Worm (Caenorhabditis elegans) whole organism, L4 larva: ENCODE data around the gene C47E12.10.

Experiments
- D1046.2 ChIP-seq: fragments of 200-800 bp; sonication (Bioruptor generic); IDR thresholded peaks from 2 replicates; pipeline ENCODE4 v1.3.6; 2022; ENCODE audit warnings: missing genetic modification characterization, missing compliant biosample characterization
- F26F4.8 ChIP-seq: fragments of 200-800 bp; sonication (Bioruptor generic); conservative IDR thresholded peaks from 2 replicates; pipeline ENCODE4 v1.3.6; 2022; ENCODE audit warnings: missing genetic modification characterization, missing compliant biosample characterization
- F37D6.2 ChIP-seq: sonication (generic microtip); optimal IDR thresholded peaks from 2 replicates; lab custom pipeline; 2016; ENCODE audit warnings: mild to moderate bottlenecking, missing genetic modification characterization, missing compliant biosample characterization
- R02D3.7 ChIP-seq: fragments of 150-350 bp; sonication (generic microtip); optimal IDR thresholded peaks from 3 replicates; lab custom pipeline; 2014; ENCODE audit warnings: missing biosample characterization, missing genetic modification characterization
- T20F7.1 ChIP-seq: fragments of 200-800 bp; sonication (Bioruptor generic); optimal IDR thresholded peaks from 2 replicates; lab custom pipeline; 2018; ENCODE audit warnings: mild to moderate bottlenecking, missing genetic modification characterization, missing compliant biosample characterization
- Y105C5A.15 ChIP-seq: fragments of 200-800 bp; sonication (Bioruptor generic); IDR thresholded peaks from 2 replicates; pipeline ENCODE4 v1.3.6; 2022; ENCODE audit warnings: missing genetic modification characterization, missing compliant biosample characterization
- Y48G9A.11 ChIP-seq: fragments of 200-800 bp; sonication (Bioruptor generic); IDR thresholded peaks from 2 replicates; pipeline ENCODE4 v1.3.6; 2022; ENCODE audit warnings: missing genetic modification reagents, missing genetic modification characterization, missing compliant biosample characterization
- aly-2 ChIP-seq: sonication (generic microtip); optimal IDR thresholded peaks from 2 replicates; lab custom pipeline; 2018; ENCODE audit warnings: missing biosample characterization, missing genetic modification characterization
- ceh-28 ChIP-seq: fragments of 150-350 bp; optimal IDR thresholded peaks from 2 replicates; lab custom pipeline; 2014; ENCODE audit warnings: missing biosample characterization, missing genetic modification reagents, missing genetic modification characterization
- ceh-32 ChIP-seq: sonication (generic microtip); optimal IDR thresholded peaks from 2 replicates; lab custom pipeline; 2016; ENCODE audit warnings: mild to moderate bottlenecking, missing genetic modification characterization, missing compliant biosample characterization; ENCODE audit not compliant: poor library complexity
- ceh-44 ChIP-seq: fragments of 200-800 bp; sonication (Bioruptor generic); IDR thresholded peaks from 2 replicates; pipeline ENCODE4 v1.3.6; 2022; ENCODE audit warnings: missing genetic modification reagents, missing genetic modification characterization, missing compliant biosample characterization
- ceh-82 ChIP-seq: sonication (generic microtip); optimal IDR thresholded peaks from 2 replicates; lab custom pipeline; 2017; ENCODE audit warnings: missing biosample characterization, missing genetic modification characterization
- daf-16 ChIP-seq, 3 experiments: sonication (generic microtip); optimal IDR thresholded peaks; 2 replicates each; lab custom pipeline; 2016 to 2017; ENCODE audit warnings: missing genetic modification characterization in 3 of 3, missing genetic modification reagents in 3 of 3, mild to moderate bottlenecking in 2 of 3, missing compliant biosample characterization in 2 of 3, missing biosample characterization in 1 of 3, moderate library complexity in 1 of 3
- dmd-6 ChIP-seq: fragments of 200-800 bp; sonication (Bioruptor generic); IDR thresholded peaks from 2 replicates; pipeline ENCODE4 v1.3.6; 2022; ENCODE audit warnings: missing genetic modification reagents, missing genetic modification characterization, missing compliant biosample characterization
- dve-1 ChIP-seq: sonication (generic microtip); optimal IDR thresholded peaks from 2 replicates; lab custom pipeline; 2017; ENCODE audit warnings: antibody characterized with exemption, mild to moderate bottlenecking, missing genetic modification characterization, missing compliant biosample characterization; ENCODE audit not compliant: insufficient read depth
- egl-27 ChIP-seq: sonication (generic microtip); optimal IDR thresholded peaks from 3 replicates; lab custom pipeline; 2017; ENCODE audit warnings: missing biosample characterization, missing genetic modification reagents, missing genetic modification characterization
- fkh-10 ChIP-seq: fragments of 150-350 bp; optimal IDR thresholded peaks from 2 replicates; lab custom pipeline; 2014; ENCODE audit warnings: missing biosample characterization, missing genetic modification reagents, missing genetic modification characterization
- hif-1 ChIP-seq, 2 experiments: sonication (generic microtip); optimal IDR thresholded peaks; 2 replicates each; lab custom pipeline; 2016 to 2017; ENCODE audit warnings: missing compliant biosample characterization in 2 of 2, missing genetic modification characterization in 2 of 2, missing genetic modification reagents in 2 of 2, missing genotype in 2 of 2, mild to moderate bottlenecking in 1 of 2
- hlh-11 ChIP-seq: fragments of 200-800 bp; sonication (Bioruptor generic); optimal IDR thresholded peaks from 2 replicates; lab custom pipeline; 2018; ENCODE audit warnings: mild to moderate bottlenecking, missing genetic modification characterization, missing compliant biosample characterization
- hlh-30 ChIP-seq: sonication (generic microtip); optimal IDR thresholded peaks from 2 replicates; lab custom pipeline; 2017; ENCODE audit warnings: antibody characterized with exemption, mild to moderate bottlenecking, missing genetic modification characterization, missing compliant biosample characterization; ENCODE audit not compliant: insufficient read depth
- lin-1 ChIP-seq: fragments of 200-800 bp; sonication (Bioruptor generic); IDR thresholded peaks from 2 replicates; pipeline ENCODE4 v1.3.6; 2022; ENCODE audit warnings: missing genetic modification reagents, missing genetic modification characterization, missing compliant biosample characterization
- lsy-2 ChIP-seq, 2 experiments: fragments of 150-350 bp in 1 of 2; sonication (generic microtip) in 1 of 2; optimal IDR thresholded peaks; 2 replicates each; lab custom pipeline; 2014 to 2017; ENCODE audit warnings: missing biosample characterization in 2 of 2, missing genetic modification characterization in 2 of 2
- madf-5 ChIP-seq, 2 experiments: fragments of 200-800 bp; sonication (Bioruptor generic); IDR thresholded peaks; 2 replicates each; pipeline ENCODE4 v1.3.6; 2022; ENCODE audit warnings: missing compliant biosample characterization in 2 of 2, missing genetic modification characterization in 2 of 2
- madf-9 ChIP-seq: fragments of 200-800 bp; sonication (Bioruptor generic); conservative IDR thresholded peaks from 2 replicates; pipeline ENCODE4 v1.3.6; 2022; ENCODE audit warnings: missing genetic modification reagents, missing genetic modification characterization, missing compliant biosample characterization
- mdl-1 ChIP-seq, 2 experiments: fragments of 150-350 bp in 1 of 2; sonication (generic microtip) in 1 of 2; optimal IDR thresholded peaks; 2 replicates each; lab custom pipeline; 2014 to 2017; ENCODE audit warnings: missing biosample characterization in 2 of 2, missing genetic modification characterization in 2 of 2
- mdt-29 ChIP-seq: fragments of 200-800 bp; sonication (Bioruptor generic); IDR thresholded peaks from 2 replicates; pipeline ENCODE4 v1.3.6; 2022; ENCODE audit warnings: missing genetic modification reagents, missing genetic modification characterization, missing compliant biosample characterization
- mxl-2 ChIP-seq: fragments of 200-800 bp; sonication (Bioruptor generic); conservative IDR thresholded peaks from 2 replicates; pipeline ENCODE4 v1.3.6; 2022; ENCODE audit warnings: missing genetic modification reagents, missing genetic modification characterization, missing compliant biosample characterization
- mxl-3 ChIP-seq: fragments of 200-800 bp; sonication (Bioruptor generic); optimal IDR thresholded peaks from 2 replicates; lab custom pipeline; 2018; ENCODE audit warnings: mild to moderate bottlenecking, missing genetic modification characterization, missing compliant biosample characterization
- nhr-102 ChIP-seq: sonication (generic microtip); optimal IDR thresholded peaks from 2 replicates; lab custom pipeline; 2016; ENCODE audit warnings: mild to moderate bottlenecking, missing genetic modification characterization, moderate library complexity, missing compliant biosample characterization
- nhr-77 ChIP-seq: fragments of 150-350 bp; optimal IDR thresholded peaks from 2 replicates; lab custom pipeline; 2014; ENCODE audit warnings: missing biosample characterization, missing genetic modification characterization
- php-3 ChIP-seq: fragments of 200-800 bp; sonication (Bioruptor generic); IDR thresholded peaks from 2 replicates; pipeline ENCODE4 v1.3.6; 2022; ENCODE audit warnings: missing genetic modification reagents, missing genetic modification characterization, missing compliant biosample characterization
- saeg-2 ChIP-seq: fragments of 200-800 bp; sonication (Bioruptor generic); IDR thresholded peaks from 2 replicates; pipeline ENCODE4 v1.3.6; 2022; ENCODE audit warnings: missing genetic modification reagents, missing genetic modification characterization, missing compliant biosample characterization
- snpc-1.2 ChIP-seq: fragments of 200-800 bp; sonication (Bioruptor generic); IDR thresholded peaks from 2 replicates; pipeline ENCODE4 v1.3.6; 2022; ENCODE audit warnings: missing genetic modification reagents, missing genetic modification characterization, missing compliant biosample characterization
- spr-3 ChIP-seq: fragments of 200-800 bp; sonication (Bioruptor generic); optimal IDR thresholded peaks from 2 replicates; lab custom pipeline; 2018; ENCODE audit warnings: mild to moderate bottlenecking, missing genetic modification characterization, missing compliant biosample characterization
- unc-62 ChIP-seq, 3 experiments: fragments of 150-350 bp in 1 of 3; sonication (generic microtip); optimal IDR thresholded peaks in 2 of 3; peaks in 1 of 3; 1 replicate in 1 of 3; 2 replicates in 2 of 3; lab custom pipeline; 2014 to 2017; ENCODE audit warnings: missing biosample characterization in 3 of 3, missing genetic modification characterization in 3 of 3, missing genetic modification reagents in 3 of 3, missing genotype in 1 of 3
- zip-2 ChIP-seq: fragments of 150-350 bp; optimal IDR thresholded peaks from 2 replicates; lab custom pipeline; 2014; ENCODE audit warnings: missing biosample characterization, missing genetic modification characterization
- ztf-7 ChIP-seq: fragments of 150-350 bp; optimal IDR thresholded peaks from 2 replicates; lab custom pipeline; 2014; ENCODE audit warnings: missing biosample characterization, missing genetic modification characterization

The C47E12.10 gene

ce11 chrIV:9969081-9969480, 3.5 kb upstream of the C47E12.10 start, which contains the start of the genes kin-5 and C47E12.11:
TSS of gene kin-5 (minus strand) at chrIV:9969181.
TSS of gene C47E12.11 (plus strand) at chrIV:9969400.
- no peak for TF ChIP-seq nhr-77
- TF ChIP-seq spr-3 (GFP tag; lab: Kevin White, UChicago), result no peak
- no peak for TF ChIP-seq mxl-2 (GFP tag; lab: Robert Waterston, UW)
- TF ChIP-seq D1046.2, result no peak
- no peak for TF ChIP-seq lin-1
- no peak for TF ChIP-seq unc-62 (GFP tag; optimal IDR thresholded peaks at IDR 0.05 in 1 of 2; lab: Kevin White, UChicago)
- no peak for TF ChIP-seq unc-62 (tag; optimal IDR thresholded peaks at IDR 0.05; lab: Kevin White, UChicago)
- TF ChIP-seq snpc-1.2 (GFP tag; lab: Robert Waterston, UW), result no peak
- no peak for TF ChIP-seq daf-16 (GFP tag; optimal IDR thresholded peaks at IDR 0.05; lab: Kevin White, UChicago)
- no peak for TF ChIP-seq daf-16 (tag; optimal IDR thresholded peaks at IDR 0.05; lab: Kevin White, UChicago)
- TF ChIP-seq nhr-102 (tag; lab: Kevin White, UChicago), result no peak
- no peak for TF ChIP-seq ceh-82

DNA sequence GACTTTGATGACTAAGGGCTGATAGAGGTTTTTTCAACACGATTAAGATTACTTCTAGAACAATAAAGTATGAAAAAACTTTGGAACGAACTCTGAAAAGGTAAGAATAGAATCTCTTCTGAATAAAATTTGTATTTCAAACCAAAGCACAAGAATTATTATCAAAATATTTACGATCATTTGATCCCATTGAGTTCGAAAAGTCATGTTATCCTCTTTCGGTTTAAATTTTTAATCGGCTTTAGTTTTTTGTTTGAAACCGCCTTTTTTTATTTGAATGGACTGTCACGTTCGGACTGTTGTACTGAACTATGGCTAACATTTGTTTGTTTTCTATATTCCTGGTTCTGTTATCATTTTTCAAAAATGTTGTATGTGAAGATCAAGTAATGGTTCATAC, 1.8 kb downstream of the C47E12.10 start, which contains the start of gene C47E12.9:
Gene C47E12.9 (plus strand): TSS at position 301 of the 400 bp plus-strand sequence.
- TF ChIP-seq dve-1 (tag; lab: Kevin White, UChicago) (no peak), ceh-28 (no peak), Y48G9A.11 (GFP tag; lab: Robert Waterston, UW) (no peak), dmd-6 (GFP tag; lab: Robert Waterston, UW) (no peak), hlh-30 (tag; lab: Kevin White, UChicago) (no peak), madf-9 (no peak), R02D3.7 (tag; lab: Kevin White, UChicago) (no peak), F37D6.2 (tag; lab: Kevin White, UChicago) (no peak), madf-5 (GFP tag; IDR thresholded peaks at IDR 0.05; lab: Robert Waterston, UW) (no peak), ceh-44 (GFP tag; lab: Robert Waterston, UW) (no peak), T20F7.1 (GFP tag; lab: Kevin White, UChicago) (no peak), ceh-32 (tag; lab: Kevin White, UChicago) (no peak), egl-27 (tag; lab: Kevin White, UChicago) (no peak)

DNA sequence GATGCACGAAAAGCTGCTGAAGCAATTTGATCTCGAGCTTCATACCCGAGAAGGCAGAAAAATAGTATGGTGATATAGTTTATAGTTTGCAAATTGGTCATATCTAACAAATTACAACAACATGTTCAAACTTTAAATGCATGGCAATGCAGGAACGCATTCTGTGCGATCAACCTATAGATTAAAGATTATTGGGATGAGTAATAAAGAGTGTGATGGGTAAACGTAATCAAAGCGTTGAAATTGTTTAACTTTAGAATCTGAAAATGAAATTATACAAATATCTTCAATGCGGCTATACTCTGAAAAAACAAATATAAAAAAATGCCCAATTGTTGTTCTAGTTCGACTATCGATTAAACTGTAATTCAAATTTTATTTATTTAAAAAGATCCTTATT, 3.7 kb downstream of the C47E12.10 start, which contains the start of gene C47E12.14:
Gene C47E12.14 (minus strand): TSS at position 101 of the 400 bp plus-strand sequence.
- TF ChIP-seq dmd-6 (GFP tag; lab: Robert Waterston, UW) (no peak), hlh-11 (tag; lab: Kevin White, UChicago) (no peak), saeg-2 (GFP tag; lab: Robert Waterston, UW) (no peak), lsy-2 (tag; optimal IDR thresholded peaks at IDR 0.05; lab: Kevin White, UChicago) (no peak), F26F4.8 (GFP tag; lab: Robert Waterston, UW) (no peak), mxl-3 (GFP tag; lab: Kevin White, UChicago) (no peak), mdl-1 (tag; optimal IDR thresholded peaks at IDR 0.05; lab: Kevin White, UChicago) (no peak), mdt-29 (GFP tag; lab: Robert Waterston, UW) (no peak), fkh-10 (no peak), hif-1 (tag; optimal IDR thresholded peaks at IDR 0.05; lab: Kevin White, UChicago) (no peak), zip-2 (tag; lab: Kevin White, UChicago) (no peak), Y105C5A.15 (GFP tag; lab: Robert Waterston, UW) (no peak), php-3 (no peak), aly-2 (no peak), ztf-7 (tag; lab: Kevin White, UChicago) (no peak)
